Worm (Caenorhabditis elegans) whole organism, L4/young adult: Measurements from ENCODE around the gene nlp-31.

ENCODE experiments used
- dao-5 ChIP-seq: sonication (generic microtip); optimal IDR thresholded peaks from 2 replicates; lab custom pipeline; 2016; ENCODE audit warnings: missing genotype, missing genetic modification characterization, moderate library complexity, missing compliant biosample characterization
- him-1 ChIP-seq: sonication (generic microtip); optimal IDR thresholded peaks from 2 replicates; lab custom pipeline; 2016; ENCODE audit warnings: missing genotype, missing genetic modification reagents, missing genetic modification characterization, missing compliant biosample characterization

DNA sequence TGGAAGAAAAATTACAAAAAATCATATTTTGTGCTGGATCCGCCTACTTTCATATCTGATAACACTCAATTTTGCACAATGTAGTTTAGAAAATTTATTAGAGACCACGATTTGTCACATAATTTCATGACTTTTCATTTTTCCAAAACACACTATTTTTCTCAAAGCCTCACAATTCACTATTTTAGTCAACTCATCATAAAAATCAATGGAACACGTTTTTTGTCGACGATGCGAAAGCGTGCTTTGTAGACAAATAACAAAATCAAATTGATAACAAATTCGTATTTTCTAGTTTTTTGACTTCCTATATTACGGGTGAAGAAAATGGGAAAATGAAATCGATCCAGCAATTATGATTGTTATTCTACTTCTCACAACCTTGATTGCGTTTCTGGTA, 38.0 kb upstream of the nlp-31 start, which contains the start of gene cyp-35B2:
- TF ChIP-seq him-1 (no peak), dao-5 (tag; lab: Kevin White, UChicago) (no peak)
